Worm (Caenorhabditis elegans): ENCODE results near the gene R13D7.2.

The R13D7.2 gene

ce11 chrV:7432441-7433146 is 22.9 kb downstream of the R13D7.2 start:
- no peak for TF ChIP-seq ccch-3 (GFP tag; optimal IDR thresholded peaks at IDR 0.05)
- peak; percentile 82 for TF ChIP-seq madf-10 (tag; optimal IDR thresholded peaks at IDR 0.05)
- no peak for TF ChIP-seq die-1 (tag; optimal IDR thresholded peaks at IDR 0.05)
- no peak for TF ChIP-seq bed-2 (GFP tag; IDR thresholded peaks at IDR 0.05)
- TF ChIP-seq rec-8 (tag; optimal IDR thresholded peaks at IDR 0.05) = no peak
- peak; percentile 63; the same call in 1 of the 2 replicates for TF ChIP-seq Y95B8A.8 (GFP tag; IDR thresholded peaks at IDR 0.05)
- TF ChIP-seq mel-28 (tag; optimal IDR thresholded peaks at IDR 0.05; ENCODE audit: borderline replicate concordance) = no peak
- peak; percentile 59 for TF ChIP-seq C06A6.2 (GFP tag; conservative IDR thresholded peaks at IDR 0.05)
- no peak for TF ChIP-seq snpc-1.1 (tag; optimal IDR thresholded peaks at IDR 0.05; ENCODE audit: insufficient read depth)
- no peak for TF ChIP-seq ceh-100 (GFP tag; IDR thresholded peaks at IDR 0.05)
- TF ChIP-seq rcor-1 (GFP tag; IDR thresholded peaks at IDR 0.05) = no peak
- TF ChIP-seq pbrm-1 (GFP tag; IDR thresholded peaks at IDR 0.05) = peak; percentile 64; the same call in 1 of the 2 replicates
- no peak for TF ChIP-seq let-526 (GFP tag; IDR thresholded peaks at IDR 0.05)
- TF ChIP-seq mxl-1 (tag; optimal IDR thresholded peaks at IDR 0.05) = peak; percentile 4
- no peak for TF ChIP-seq ceh-91 (GFP tag; IDR thresholded peaks at IDR 0.05)
- TF ChIP-seq B0336.3 (GFP tag; IDR thresholded peaks at IDR 0.05) = peak; percentile 67
- TF ChIP-seq fkh-3 (tag; optimal IDR thresholded peaks at IDR 0.05) = peak; percentile 1
- peak; percentile 58 for TF ChIP-seq nhr-80 (tag; optimal IDR thresholded peaks at IDR 0.05)
- no peak for TF ChIP-seq hsf-1 (GFP tag; IDR thresholded peaks at IDR 0.05)
- TF ChIP-seq hlh-12 (tag; optimal IDR thresholded peaks at IDR 0.05) = no peak
- peak; percentile 65 for TF ChIP-seq dox-1 (GFP tag; IDR thresholded peaks at IDR 0.05)
- no peak for TF ChIP-seq snpc-3.4 (tag; optimal IDR thresholded peaks at IDR 0.05)
- no peak for TF ChIP-seq efl-1 (GFP tag; optimal IDR thresholded peaks at IDR 0.05)
- no peak for TF ChIP-seq gei-17 (GFP tag; optimal IDR thresholded peaks at IDR 0.05)
- peak; percentile 83 for TF ChIP-seq pha-4 (tag; optimal IDR thresholded peaks at IDR 0.05)
- no peak for TF ChIP-seq lin-54 (GFP tag; optimal IDR thresholded peaks at IDR 0.05)
- no peak for TF ChIP-seq lsy-27 (tag; optimal IDR thresholded peaks at IDR 0.05; ENCODE audit: borderline replicate concordance, insufficient read depth)
- TF ChIP-seq egrh-3 (GFP tag; IDR thresholded peaks at IDR 0.05) = no peak
- no peak for TF ChIP-seq snpc-1.3 (tag; optimal IDR thresholded peaks at IDR 0.05; ENCODE audit: insufficient read depth)
- TF ChIP-seq K11D2.4 (GFP tag; IDR thresholded peaks at IDR 0.05) = no peak; the same call in 1 of the 2 replicates
- TF ChIP-seq Y53F4B.3 (GFP tag; IDR thresholded peaks at IDR 0.05) = no peak
- TF ChIP-seq K12H6.12 (tag; optimal IDR thresholded peaks at IDR 0.05) = peak; percentile 2
- TF ChIP-seq nfya-2 (GFP tag; IDR thresholded peaks at IDR 0.05) = 0 out of 2 replicates have a peak, but pooled peaks have one; percentile 38
- no peak for TF ChIP-seq F57A8.1 (GFP tag; optimal IDR thresholded peaks at IDR 0.05)
- peak; percentile 82 for TF ChIP-seq chd-7 (tag; optimal IDR thresholded peaks at IDR 0.05)
- no peak for TF ChIP-seq lir-1 (GFP tag; conservative IDR thresholded peaks at IDR 0.05)
- no peak for TF ChIP-seq lag-1 (GFP tag; IDR thresholded peaks at IDR 0.05)
- TF ChIP-seq F57C9.4 (tag; optimal IDR thresholded peaks at IDR 0.05) = peak; percentile 50
- TF ChIP-seq F39B2.1 (GFP tag; IDR thresholded peaks at IDR 0.05) = no peak
- peak; percentile 78 for TF ChIP-seq repo-1 (tag; optimal IDR thresholded peaks at IDR 0.05)
- TF ChIP-seq bed-1 (GFP tag; IDR thresholded peaks at IDR 0.05) = no peak
- 0 out of 2 replicates have a peak, but pooled peaks have one; percentile 8 for TF ChIP-seq ekl-4 (GFP tag; IDR thresholded peaks at IDR 0.05)
- TF ChIP-seq F37B4.10 (GFP tag; IDR thresholded peaks at IDR 0.05) = no peak
- TF ChIP-seq Y67H2A.10 (GFP tag; conservative IDR thresholded peaks at IDR 0.05) = no peak
- peak; percentile 66 for TF ChIP-seq nhr-90 (tag; optimal IDR thresholded peaks at IDR 0.05)
- TF ChIP-seq cebp-2 (GFP tag; IDR thresholded peaks at IDR 0.05) = no peak
- TF ChIP-seq rpc-1 (optimal IDR thresholded peaks at IDR 0.05) = no peak
- no peak for TF ChIP-seq rpc-1 (tag; optimal IDR thresholded peaks at IDR 0.05)

Data from whole organism, young adult.